Worm (Caenorhabditis elegans) whole organism, L2 larva: Measurements from ENCODE around the gene lars-1.

ENCODE experiments used
- C34F6.9 ChIP-seq: fragments of 150-350 bp; optimal IDR thresholded peaks from 2 replicates; lab custom pipeline; 2014; ENCODE audit warnings: missing biosample characterization, missing genetic modification characterization
- F13H6.1 ChIP-seq: sonication (generic microtip); optimal IDR thresholded peaks from 2 replicates; lab custom pipeline; 2016; ENCODE audit warnings: missing genetic modification characterization, missing compliant biosample characterization
- R02D3.7 ChIP-seq: fragments of 150-350 bp; optimal IDR thresholded peaks from 2 replicates; lab custom pipeline; 2014; ENCODE audit warnings: missing biosample characterization, missing genetic modification characterization
- Y55F3AM.14 ChIP-seq: fragments of 200-800 bp; sonication (Bioruptor generic); optimal IDR thresholded peaks from 2 replicates; lab custom pipeline; 2018; ENCODE audit warnings: mild to moderate bottlenecking, missing genetic modification characterization, missing compliant biosample characterization
- ZK546.5 ChIP-seq: sonication (generic microtip); optimal IDR thresholded peaks from 2 replicates; lab custom pipeline; 2017; ENCODE audit warnings: missing biosample characterization, missing genetic modification characterization
- alr-1 ChIP-seq: fragments of 150-350 bp; optimal IDR thresholded peaks from 2 replicates; lab custom pipeline; 2014; ENCODE audit warnings: missing biosample characterization, missing genetic modification characterization
- ama-1 ChIP-seq: fragments of 150-350 bp; optimal IDR thresholded peaks from 2 replicates; lab custom pipeline; 2018; ENCODE audit warnings: inconsistent platforms
- ceh-16 ChIP-seq: fragments of 150-350 bp; optimal IDR thresholded peaks from 2 replicates; lab custom pipeline; 2014; ENCODE audit warnings: missing biosample characterization, missing genetic modification characterization
- ceh-82 ChIP-seq: fragments of 150-350 bp; optimal IDR thresholded peaks from 2 replicates; lab custom pipeline; 2014; ENCODE audit warnings: missing biosample characterization, missing genetic modification characterization
- crh-2 ChIP-seq: sonication (generic microtip); optimal IDR thresholded peaks from 2 replicates; lab custom pipeline; 2017; ENCODE audit warnings: missing biosample characterization, missing genetic modification characterization
- dmd-4 ChIP-seq: sonication (generic microtip); optimal IDR thresholded peaks from 2 replicates; lab custom pipeline; 2017; ENCODE audit warnings: missing biosample characterization, missing genetic modification characterization
- egl-27 ChIP-seq: sonication (generic microtip); optimal IDR thresholded peaks from 3 replicates; lab custom pipeline; 2017; ENCODE audit warnings: missing biosample characterization, missing genetic modification reagents, missing genetic modification characterization
- elt-1 ChIP-seq: fragments of 150-350 bp; optimal IDR thresholded peaks from 2 replicates; lab custom pipeline; 2014; ENCODE audit warnings: missing biosample characterization, missing genetic modification characterization
- lin-11 ChIP-seq: fragments of 150-350 bp; sonication (generic microtip); optimal IDR thresholded peaks from 2 replicates; lab custom pipeline; 2014; ENCODE audit warnings: missing biosample characterization, missing genetic modification characterization, inconsistent platforms, mixed read lengths
- lin-13 ChIP-seq: fragments of 150-350 bp; optimal IDR thresholded peaks from 2 replicates; lab custom pipeline; 2014; ENCODE audit warnings: missing biosample characterization, missing genetic modification reagents, missing genetic modification characterization
- lsy-2 ChIP-seq, 2 experiments: fragments of 150-350 bp in 1 of 2; sonication (generic microtip) in 1 of 2; optimal IDR thresholded peaks; 2 replicates each; lab custom pipeline; 2014 to 2017; ENCODE audit warnings: missing biosample characterization in 2 of 2, missing genetic modification characterization in 2 of 2
- mab-5 ChIP-seq: fragments of 150-350 bp; optimal IDR thresholded peaks from 2 replicates; lab custom pipeline; 2014; ENCODE audit warnings: missing biosample characterization, missing genetic modification characterization
- nhr-10 ChIP-seq: sonication (generic microtip); optimal IDR thresholded peaks from 2 replicates; lab custom pipeline; 2017; ENCODE audit warnings: missing biosample characterization, missing genetic modification characterization
- nhr-12 ChIP-seq: fragments of 150-350 bp; optimal IDR thresholded peaks from 2 replicates; lab custom pipeline; 2014; ENCODE audit warnings: missing biosample characterization, missing genetic modification characterization
- nhr-21 ChIP-seq: fragments of 150-350 bp; optimal IDR thresholded peaks from 2 replicates; lab custom pipeline; 2014; ENCODE audit warnings: missing biosample characterization, missing genetic modification characterization
- nhr-23 ChIP-seq: fragments of 150-350 bp; optimal IDR thresholded peaks from 2 replicates; lab custom pipeline; 2014; ENCODE audit warnings: missing biosample characterization, missing genetic modification reagents, missing genetic modification characterization
- nhr-237 ChIP-seq: fragments of 150-350 bp; optimal IDR thresholded peaks from 2 replicates; lab custom pipeline; 2014; ENCODE audit warnings: missing biosample characterization, missing genetic modification characterization
- nhr-25 ChIP-seq: fragments of 150-350 bp; sonication (generic microtip); optimal IDR thresholded peaks from 3 replicates; lab custom pipeline; 2014; ENCODE audit warnings: missing biosample characterization, missing genetic modification characterization
- nhr-6 ChIP-seq: fragments of 150-350 bp; optimal IDR thresholded peaks from 2 replicates; lab custom pipeline; 2014; ENCODE audit warnings: missing biosample characterization, missing genetic modification characterization
- nhr-77 ChIP-seq: fragments of 150-350 bp; optimal IDR thresholded peaks from 2 replicates; lab custom pipeline; 2014; ENCODE audit warnings: missing biosample characterization, missing genetic modification characterization
- sma-3 ChIP-seq: sonication (generic microtip); optimal IDR thresholded peaks from 2 replicates; lab custom pipeline; 2016; ENCODE audit warnings: missing genetic modification reagents, missing genetic modification characterization, missing compliant biosample characterization
- unc-39 ChIP-seq: fragments of 150-350 bp; optimal IDR thresholded peaks from 2 replicates; lab custom pipeline; 2014; ENCODE audit warnings: missing biosample characterization, missing genetic modification characterization
- unc-55 ChIP-seq: fragments of 150-350 bp; sonication (generic microtip); optimal IDR thresholded peaks from 3 replicates; lab custom pipeline; 2014; ENCODE audit warnings: missing biosample characterization, missing genetic modification reagents, missing genetic modification characterization
- zag-1 ChIP-seq: fragments of 150-350 bp; optimal IDR thresholded peaks from 2 replicates; lab custom pipeline; 2014; ENCODE audit warnings: missing biosample characterization, missing genetic modification characterization
- ztf-1 ChIP-seq: fragments of 200-800 bp; sonication (Bioruptor generic); conservative IDR thresholded peaks from 2 replicates; pipeline ENCODE4 v1.3.6; 2022; ENCODE audit warnings: missing genetic modification characterization, missing compliant biosample characterization
- ztf-11 ChIP-seq: sonication (generic microtip); optimal IDR thresholded peaks from 2 replicates; lab custom pipeline; 2017; ENCODE audit warnings: missing biosample characterization, missing genetic modification characterization
- ztf-4 ChIP-seq: fragments of 150-350 bp; optimal IDR thresholded peaks from 2 replicates; lab custom pipeline; 2014; ENCODE audit warnings: missing biosample characterization, missing genetic modification characterization

lars-1 gene

DNA sequence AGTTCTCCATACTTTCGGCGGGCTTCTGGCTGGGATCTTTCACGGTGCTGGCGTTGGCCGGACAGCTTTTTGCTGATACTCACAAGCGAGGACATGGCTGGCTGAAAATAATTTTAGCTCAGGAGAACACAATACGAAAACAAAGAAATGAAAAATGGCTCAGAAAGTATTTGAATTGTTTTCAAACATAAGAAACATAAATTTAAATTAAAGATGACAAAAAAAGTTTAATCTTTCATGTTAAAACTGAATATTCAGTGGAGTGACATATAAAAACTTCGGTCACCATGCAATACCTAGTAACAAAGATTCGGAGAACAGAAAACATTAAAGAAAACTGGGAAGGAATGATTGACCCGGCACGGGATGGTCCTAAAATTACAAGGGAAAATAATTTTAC, 8.0 kb downstream of the lars-1 start, which contains the start of gene C16C10.2:
C16C10.2 (minus strand) TSS at position 101 of the 400 bp plus-strand sequence.
- TF ChIP-seq zag-1 (no peak), ztf-1 (GFP tag; lab: Robert Waterston, UW) (no peak), C34F6.9 (tag; lab: Kevin White, UChicago) (no peak), dmd-4 (tag; lab: Kevin White, UChicago) (no peak), nhr-6 (tag; lab: Kevin White, UChicago) (no peak), ZK546.5 (tag; lab: Kevin White, UChicago) (no peak), Y55F3AM.14 (no peak), ztf-4 (tag; lab: Kevin White, UChicago) (no peak), mab-5 (tag; lab: Kevin White, UChicago) (no peak), lin-13 (GFP tag; lab: Kevin White, UChicago) (no peak)

DNA sequence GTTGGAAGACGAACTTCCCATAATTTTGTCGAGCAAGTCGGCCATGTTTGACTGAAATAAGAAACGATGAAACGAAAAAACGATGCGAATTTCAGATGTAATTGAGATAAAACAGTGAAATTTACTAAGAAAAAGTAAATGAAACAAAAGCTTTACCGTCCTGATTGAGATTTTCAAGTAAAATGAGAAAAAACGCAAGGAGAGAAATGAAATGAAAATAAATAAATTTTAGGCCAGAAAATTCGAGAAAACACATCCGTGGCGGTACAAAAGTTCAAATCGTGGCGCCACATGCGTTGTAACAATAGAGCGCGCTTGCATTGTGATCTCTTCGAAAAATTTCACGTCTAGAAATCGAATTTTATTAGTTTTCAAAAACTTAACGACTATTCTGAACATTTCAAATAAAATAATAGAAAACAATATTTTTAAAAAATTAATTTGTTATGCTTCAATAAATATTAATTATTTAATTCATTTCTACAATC, 10.4 kb downstream of the lars-1 start, which contains the start of the genes hrde-1 and C16C10.13:
hrde-1 (minus strand) TSS at position 51 of the 488 bp plus-strand sequence.
C16C10.13 (plus strand) TSS at position 332 of the 488 bp plus-strand sequence.
- TF ChIP-seq mab-5 (tag; lab: Kevin White, UChicago) = no peak
- TF ChIP-seq nhr-21 (tag; lab: Kevin White, UChicago) = no peak
- no peak for TF ChIP-seq nhr-10 (tag; lab: Kevin White, UChicago)
- no peak for TF ChIP-seq nhr-23 (tag; lab: Kevin White, UChicago)
- TF ChIP-seq unc-39 = no peak
- no peak for TF ChIP-seq ceh-16
- TF ChIP-seq nhr-237 (tag; lab: Kevin White, UChicago) = no peak
- no peak for TF ChIP-seq crh-2 (tag; lab: Kevin White, UChicago)
- no peak for TF ChIP-seq nhr-77 (tag; lab: Kevin White, UChicago)
- no peak for TF ChIP-seq ztf-1 (GFP tag; lab: Robert Waterston, UW)
- no peak for TF ChIP-seq ama-1 (lab: Kevin White, UChicago)
- TF ChIP-seq dmd-4 (tag; lab: Kevin White, UChicago) = no peak
- TF ChIP-seq alr-1 (tag; lab: Kevin White, UChicago) = no peak
- no peak for TF ChIP-seq nhr-25 (tag; lab: Kevin White, UChicago)
- TF ChIP-seq lin-11 (tag; lab: Kevin White, UChicago) = no peak
- TF ChIP-seq ZK546.5 (tag; lab: Kevin White, UChicago) = no peak

DNA sequence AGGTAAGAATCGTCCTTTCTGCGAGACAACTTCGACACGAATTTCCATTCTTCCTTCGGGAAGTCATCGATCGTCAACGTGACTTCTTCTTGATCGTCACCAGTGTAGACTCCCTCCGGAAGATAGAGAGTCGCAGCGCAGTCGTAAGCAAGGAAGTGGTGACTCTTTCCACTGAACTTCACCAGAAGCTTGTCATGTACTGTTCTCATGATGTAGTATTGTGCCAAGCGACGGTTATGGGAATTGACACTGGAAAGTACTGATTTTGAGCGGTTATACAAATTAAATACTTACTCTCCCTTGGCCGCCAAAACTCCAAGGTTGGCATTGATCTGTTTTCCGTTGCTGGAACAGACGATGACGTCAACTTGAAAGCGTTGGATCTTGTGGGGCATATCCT, 11.1 kb downstream of the lars-1 start:
- TF ChIP-seq R02D3.7 (no peak), nhr-21 (tag; lab: Kevin White, UChicago) (no peak), elt-1 (tag; lab: Kevin White, UChicago) (no peak), ceh-16 (no peak), nhr-6 (tag; lab: Kevin White, UChicago) (no peak), Y55F3AM.14 (no peak), nhr-237 (tag; lab: Kevin White, UChicago) (no peak), ztf-1 (GFP tag; lab: Robert Waterston, UW) (no peak), C34F6.9 (tag; lab: Kevin White, UChicago) (no peak), unc-39 (no peak), ceh-82 (tag; lab: Kevin White, UChicago) (no peak), unc-55 (GFP tag; lab: Kevin White, UChicago) (no peak), ztf-11 (tag; lab: Kevin White, UChicago) (no peak), dmd-4 (tag; lab: Kevin White, UChicago) (no peak), egl-27 (tag; lab: Kevin White, UChicago) (no peak), lsy-2 (tag; optimal IDR thresholded peaks at IDR 0.05; lab: Kevin White, UChicago) (no peak), alr-1 (tag; lab: Kevin White, UChicago) (no peak), sma-3 (GFP tag; lab: Kevin White, UChicago) (no peak), F13H6.1 (tag; lab: Kevin White, UChicago) (no peak)

DNA sequence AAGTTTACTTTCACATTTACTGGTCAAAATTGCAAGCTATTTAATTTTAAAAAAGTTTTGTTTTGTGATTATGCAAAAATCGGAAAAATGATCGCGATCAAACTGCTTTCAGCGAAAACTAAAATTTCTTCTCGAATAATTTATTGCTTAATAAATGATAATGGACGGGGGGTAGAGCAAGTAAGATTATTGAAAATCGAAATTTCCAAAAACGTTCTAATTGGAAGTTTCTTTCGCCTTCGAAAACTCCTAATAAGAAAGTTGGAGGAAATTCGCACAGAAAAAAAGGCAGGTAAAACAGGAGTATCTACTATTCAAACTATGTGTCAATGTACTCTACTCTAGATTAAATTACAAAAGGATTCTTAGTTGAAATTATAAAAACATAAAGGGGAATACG, 14.4 kb downstream of the lars-1 start:
- no peak for TF ChIP-seq nhr-77 (tag; lab: Kevin White, UChicago)
- TF ChIP-seq nhr-237 (tag; lab: Kevin White, UChicago) = no peak
- no peak for TF ChIP-seq nhr-12 (tag; lab: Kevin White, UChicago)
- TF ChIP-seq dmd-4 (tag; lab: Kevin White, UChicago) = no peak
- no peak for TF ChIP-seq nhr-25 (tag; lab: Kevin White, UChicago)
- no peak for TF ChIP-seq ceh-82 (tag; lab: Kevin White, UChicago)
- TF ChIP-seq nhr-21 (tag; lab: Kevin White, UChicago) = no peak
- no peak for TF ChIP-seq ZK546.5 (tag; lab: Kevin White, UChicago)
- no peak for TF ChIP-seq crh-2 (tag; lab: Kevin White, UChicago)
- no peak for TF ChIP-seq ztf-4 (tag; lab: Kevin White, UChicago)
